Worm (Caenorhabditis elegans) whole organism, L1 larva: ENCODE data around the gene K10B4.3.

Experiments used
- aha-1 ChIP-seq: fragments of 150-350 bp; optimal IDR thresholded peaks from 2 replicates; lab custom pipeline; 2014; ENCODE audit warnings: missing biosample characterization, missing genetic modification characterization
- ama-1 ChIP-seq: fragments of 150-350 bp; optimal IDR thresholded peaks from 2 replicates; lab custom pipeline; 2014
- ces-1 ChIP-seq: fragments of 150-350 bp; optimal IDR thresholded peaks from 2 replicates; lab custom pipeline; 2014; ENCODE audit warnings: missing biosample characterization, missing genetic modification reagents, missing genetic modification characterization
- egl-27 ChIP-seq, 2 experiments: fragments of 150-350 bp in 1 of 2; sonication (generic microtip); optimal IDR thresholded peaks; 3 replicates each; lab custom pipeline; 2017 to 2018; ENCODE audit warnings: missing biosample characterization in 2 of 2, missing genetic modification characterization in 2 of 2, missing genetic modification reagents in 2 of 2
- elt-3 ChIP-seq, 6 experiments: fragments of 150-350 bp in 1 of 6; sonication (generic microtip); optimal IDR thresholded peaks; 2 replicates each; lab custom pipeline; 2017 to 2018; ENCODE audit warnings: missing biosample characterization in 6 of 6, missing genetic modification characterization in 6 of 6, inconsistent platforms in 1 of 6
- fkh-10 ChIP-seq: sonication (generic microtip); optimal IDR thresholded peaks from 2 replicates; lab custom pipeline; 2017; ENCODE audit warnings: missing biosample characterization, missing genetic modification reagents, missing genetic modification characterization
- lin-13 ChIP-seq: fragments of 150-350 bp; optimal IDR thresholded peaks from 2 replicates; lab custom pipeline; 2014; ENCODE audit warnings: missing biosample characterization, missing genetic modification reagents, missing genetic modification characterization
- mep-1 ChIP-seq: fragments of 150-350 bp; optimal IDR thresholded peaks from 2 replicates; lab custom pipeline; 2014; ENCODE audit warnings: missing biosample characterization, missing genetic modification characterization
- nhr-12 ChIP-seq: sonication (generic microtip); optimal IDR thresholded peaks from 2 replicates; lab custom pipeline; 2017; ENCODE audit warnings: missing biosample characterization, missing genetic modification characterization
- nhr-28 ChIP-seq: fragments of 150-350 bp; optimal IDR thresholded peaks from 2 replicates; lab custom pipeline; 2014; ENCODE audit warnings: missing biosample characterization, missing genetic modification characterization
- nhr-77 ChIP-seq: fragments of 150-350 bp; optimal IDR thresholded peaks from 2 replicates; lab custom pipeline; 2014; ENCODE audit warnings: missing biosample characterization, missing genetic modification characterization
- sup-37 ChIP-seq: fragments of 200-800 bp; sonication (Bioruptor generic); optimal IDR thresholded peaks from 2 replicates; lab custom pipeline; 2018; ENCODE audit warnings: mild to moderate bottlenecking, missing genetic modification characterization, missing compliant biosample characterization
- unc-130 ChIP-seq: fragments of 150-350 bp; optimal IDR thresholded peaks from 2 replicates; lab custom pipeline; 2017; ENCODE audit warnings: missing biosample characterization, missing genetic modification characterization, inconsistent platforms
- unc-62 ChIP-seq: fragments of 150-350 bp; optimal IDR thresholded peaks from 2 replicates; lab custom pipeline; 2014; ENCODE audit warnings: missing biosample characterization, missing genetic modification reagents, missing genetic modification characterization

DNA sequence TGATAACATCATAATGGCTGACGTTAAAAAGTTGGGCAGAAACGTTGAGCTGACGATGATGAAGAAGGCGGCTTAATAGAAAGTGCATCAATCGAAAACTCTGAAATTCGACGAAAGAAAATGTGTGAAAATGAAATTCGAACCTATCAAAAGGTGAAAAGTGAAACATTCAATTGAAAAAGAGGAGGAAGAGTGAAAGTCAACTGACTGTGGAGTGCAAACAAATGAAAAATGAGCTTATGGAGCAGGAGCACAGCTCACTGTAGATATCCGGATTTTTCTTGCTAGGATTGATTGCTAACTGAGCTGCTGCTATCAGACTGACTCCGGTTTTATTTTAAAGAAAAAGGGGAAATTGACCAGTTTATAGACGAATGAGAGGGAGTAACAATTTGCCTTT is at the start of gene K10B4.3:
- TF ChIP-seq fkh-10 (no peak), nhr-12 (tag; lab: Kevin White, UChicago) (no peak), mep-1 (tag; lab: Kevin White, UChicago) (no peak), unc-62 (GFP tag; lab: Kevin White, UChicago) (no peak), unc-130 (tag; lab: Kevin White, UChicago) (no peak), sup-37 (GFP tag; lab: Kevin White, UChicago) (no peak), nhr-77 (tag; lab: Kevin White, UChicago) (no peak), nhr-28 (no peak), ces-1 (GFP tag; lab: Kevin White, UChicago) (no peak), lin-13 (GFP tag; lab: Kevin White, UChicago) (no peak), egl-27 (tag; optimal IDR thresholded peaks at IDR 0.05; lab: Kevin White, UChicago) (no peak), elt-3 (tag; optimal IDR thresholded peaks at IDR 0.05; lab: Kevin White, UChicago) (no peak), aha-1 (tag; lab: Kevin White, UChicago) (no peak), ama-1 (lab: Kevin White, UChicago) (no peak)
